Fruit fly (Drosophila melanogaster): ENCODE results near the gene mod.

dm6 chr3R:32029134-32029533, 22.7 kb upstream of the mod start:
- TF ChIP-seq Mio (GFP tag; optimal IDR thresholded peaks at IDR 0.05) = no peak
- no peak for TF ChIP-seq lola (GFP tag; optimal IDR thresholded peaks at IDR 0.05)
- no peak for TF ChIP-seq dl (GFP tag; optimal IDR thresholded peaks at IDR 0.05; ENCODE audit: insufficient read depth in 1 of 2, partially characterized antibody in 2 of 2)
- no peak for TF ChIP-seq br (GFP tag; optimal IDR thresholded peaks at IDR 0.05)
- TF ChIP-seq usp (GFP tag; optimal IDR thresholded peaks at IDR 0.05) = no peak
- TF ChIP-seq jim (GFP tag; optimal IDR thresholded peaks at IDR 0.05) = no peak
- TF ChIP-seq sv (GFP tag; optimal IDR thresholded peaks at IDR 0.05) = no peak
- TF ChIP-seq Dfd (GFP tag; optimal IDR thresholded peaks at IDR 0.05) = no peak
- no peak for TF ChIP-seq CrebA (GFP tag; optimal IDR thresholded peaks at IDR 0.05; ENCODE audit: borderline replicate concordance)
- TF ChIP-seq GATAd (GFP tag; optimal IDR thresholded peaks at IDR 0.05) = no peak
- TF ChIP-seq Hr78 (GFP tag; optimal IDR thresholded peaks at IDR 0.05) = no peak
